Fruit fly (Drosophila melanogaster) ovary, adult (tissue): ENCODE results near the gene CG7208.

Source experiments
- CG17801 ChIP-seq: fragments of 200-800 bp; optimal IDR thresholded peaks from 2 replicates; lab custom pipeline; 2019; ENCODE audit warnings: missing biosample characterization, mild to moderate bottlenecking, missing genetic modification characterization, moderate library complexity; ENCODE audit not compliant: partially characterized antibody

CG7208 gene

DNA sequence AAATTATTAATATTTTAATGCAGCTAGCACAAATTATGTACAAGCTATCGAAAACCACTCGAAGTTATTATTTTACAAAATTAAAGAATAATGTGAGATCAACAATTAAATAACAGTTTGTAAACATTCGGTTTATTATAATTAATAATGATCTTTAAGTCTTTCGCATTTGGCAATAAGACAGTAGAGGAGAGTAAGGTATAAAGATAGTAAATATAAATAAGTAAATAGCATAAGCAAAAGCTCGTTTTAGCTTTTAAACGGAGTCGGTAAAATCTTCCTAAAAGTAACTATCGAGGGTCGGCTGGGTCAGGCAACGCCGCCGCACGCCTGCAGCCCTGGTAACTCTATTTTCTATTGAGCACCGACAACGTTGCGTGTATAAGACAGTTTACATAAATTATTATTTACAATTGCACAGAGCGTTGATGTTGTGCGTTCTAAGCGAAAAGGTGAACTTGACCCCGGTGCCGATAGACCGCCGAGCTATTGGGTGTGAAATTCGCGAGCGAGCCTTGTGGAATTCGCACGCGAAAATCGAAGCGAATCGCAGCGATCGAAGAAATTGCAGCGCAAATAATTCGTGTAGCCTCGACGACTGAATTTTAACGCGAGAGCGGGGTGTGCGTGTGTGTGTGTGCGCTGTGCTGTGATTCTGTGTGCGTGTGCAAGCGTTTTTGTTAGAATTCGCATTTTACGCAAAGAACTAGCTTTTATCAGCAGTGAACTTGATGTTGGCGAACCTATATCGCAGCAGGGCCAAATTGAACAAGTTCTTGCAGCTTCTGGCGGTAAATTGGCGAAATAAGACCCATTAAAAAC is 17.9 kb downstream of the CG7208 start, which contains the start of gene wrd:
wrd (plus strand) TSS at position 342 of the 822 bp plus-strand sequence.
- TF ChIP-seq CG17801 (GFP tag; lab: Kevin White, UChicago) = peak; percentile 27

- TF ChIP-seq CG17801 (GFP tag; lab: Kevin White, UChicago) = no peak
Observed at dm6 chr3R:18167173-18167415, 18.4 kb downstream of the CG7208 start, which contains the start of the genes CG7215 and Prx5. Gene CG7215, minus strand, starts transcription at chr3R:18167273. Gene Prx5, minus strand, starts transcription at chr3R:18167273.

- TF ChIP-seq CG17801 (GFP tag; lab: Kevin White, UChicago) = no peak
Observed at dm6 chr3R:18166261-18166720, 19.2 kb downstream of the CG7208 start.

dm6 chr3R:18164052-18164722 is 21.3 kb downstream of the CG7208 start, which contains the start of the genes CG7218 and Cbp20:
Gene CG7218, minus strand, starts transcription at chr3R:18164397.
Gene Cbp20, plus strand, starts transcription at chr3R:18164661.
- TF ChIP-seq CG17801 (GFP tag; lab: Kevin White, UChicago) = peak; percentile 50

DNA sequence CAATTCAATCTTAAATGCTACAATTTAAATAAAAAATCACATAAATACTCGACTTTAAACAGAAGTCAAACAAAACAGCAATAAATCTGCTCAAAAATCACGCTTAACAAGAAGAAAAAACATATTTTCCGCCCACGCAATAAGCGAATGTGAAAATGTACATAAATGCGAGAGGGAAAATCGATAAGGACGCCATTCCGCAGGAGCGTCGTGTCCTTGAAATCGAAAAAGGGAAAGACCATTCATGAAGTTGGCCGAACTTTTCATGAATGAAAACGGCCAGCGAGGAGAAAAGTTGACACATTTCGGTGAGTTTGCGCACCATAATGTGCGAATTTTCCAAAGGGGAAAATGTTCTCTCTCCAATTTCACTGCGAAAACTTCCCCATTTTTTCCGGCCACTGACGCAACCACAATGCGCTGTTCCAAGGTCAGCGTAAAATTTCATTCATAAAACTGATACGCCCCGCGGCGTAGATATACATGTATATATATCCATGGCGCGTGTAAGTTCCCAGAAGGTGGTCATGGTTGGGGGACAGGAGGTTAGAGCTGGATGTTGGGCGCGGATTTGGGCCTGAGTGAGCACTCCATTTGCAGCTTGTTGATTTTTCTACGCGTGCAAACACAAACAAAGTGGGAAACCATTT is 25.2 kb downstream of the CG7208 start:
- no peak for TF ChIP-seq CG17801 (GFP tag; lab: Kevin White, UChicago)

DNA sequence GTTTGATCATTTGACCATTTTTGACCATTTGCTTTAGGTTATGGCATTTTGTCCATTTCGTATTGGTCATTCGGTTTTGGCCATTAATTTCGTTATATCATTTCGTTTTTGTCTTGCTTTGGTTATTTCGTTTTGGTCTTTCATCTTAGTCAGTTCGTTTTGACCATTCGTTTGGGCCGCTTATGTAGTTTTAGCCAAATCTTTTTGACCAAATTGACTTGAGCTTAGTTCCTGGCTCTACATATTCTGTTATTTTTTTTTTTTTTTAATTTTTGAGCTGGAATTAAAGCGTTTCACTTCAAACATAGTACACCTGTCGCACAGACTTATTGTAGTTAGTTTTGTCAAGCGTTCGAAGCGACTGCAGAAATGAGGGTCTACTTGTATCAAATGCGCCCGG is 27.1 kb downstream of the CG7208 start, which contains the start of gene CG14315:
CG14315 (plus strand) TSS at position 301 of the 400 bp plus-strand sequence.
- TF ChIP-seq CG17801 (GFP tag; lab: Kevin White, UChicago) = no peak

DNA sequence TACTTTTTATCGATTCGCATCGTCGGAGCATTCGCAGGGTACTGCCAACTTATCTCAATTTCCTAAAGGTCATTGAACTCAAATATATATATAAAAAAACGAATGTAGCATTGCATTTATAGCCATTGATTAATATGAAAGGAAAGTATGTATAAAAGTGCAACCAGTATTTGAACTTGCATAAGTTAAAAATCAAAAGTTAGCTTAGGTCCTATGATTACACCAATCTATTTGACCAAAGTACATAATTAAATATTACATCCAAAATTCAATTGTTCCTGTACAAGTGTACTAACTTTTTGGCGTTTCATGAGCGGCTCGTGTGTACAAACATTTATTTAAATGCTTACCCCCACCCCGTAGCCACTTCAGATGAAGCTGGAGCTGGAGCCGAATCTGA is 28.1 kb downstream of the CG7208 start:
- TF ChIP-seq CG17801 (GFP tag; lab: Kevin White, UChicago) = no peak

DNA sequence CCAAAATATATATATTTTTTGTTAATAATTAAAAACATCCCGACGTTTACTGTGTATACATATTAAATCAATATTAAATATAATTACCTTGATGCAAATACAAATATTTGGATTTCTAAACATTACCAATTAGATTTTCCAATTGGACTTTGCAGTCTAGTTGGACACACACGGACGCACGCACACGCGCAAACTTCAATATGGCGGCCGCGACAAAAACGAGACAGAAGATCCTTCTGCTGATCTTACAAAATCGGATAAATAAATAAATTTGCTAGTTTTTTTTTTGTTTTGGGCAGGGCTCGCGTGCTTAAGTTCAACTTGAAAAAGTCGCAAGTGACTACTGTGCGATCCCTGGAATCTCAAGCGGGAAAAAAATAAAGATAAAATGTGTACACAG is 28.9 kb downstream of the CG7208 start:
- no peak for TF ChIP-seq CG17801 (GFP tag; lab: Kevin White, UChicago)

DNA sequence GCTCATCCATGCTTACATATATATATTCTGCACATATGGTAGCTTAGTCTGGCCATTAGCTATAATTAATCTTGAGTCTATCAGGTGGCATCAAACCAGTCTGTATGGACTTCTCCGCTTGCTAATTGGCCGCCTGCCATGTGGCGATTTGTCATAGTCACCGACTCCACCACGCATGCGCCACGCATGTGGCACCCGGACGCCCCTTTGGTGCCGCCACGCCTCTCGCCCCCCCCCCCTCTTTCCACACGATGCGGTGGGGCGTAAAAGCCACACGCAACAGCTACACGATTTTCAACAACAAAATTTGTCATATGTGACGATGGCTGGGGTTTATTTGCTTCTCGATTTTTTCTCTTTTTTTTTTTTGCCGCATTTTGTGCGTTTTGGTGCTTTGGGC is 31.8 kb downstream of the CG7208 start:
- TF ChIP-seq CG17801 (GFP tag; lab: Kevin White, UChicago) = no peak

dm6 chr3R:18151820-18152219 is 33.7 kb downstream of the CG7208 start, which contains the start of gene CG14316:
Gene CG14316, plus strand, starts transcription at chr3R:18152120.
- TF ChIP-seq CG17801 (GFP tag; lab: Kevin White, UChicago) = no peak

dm6 chr3R:18146629-18147028 is 38.9 kb downstream of the CG7208 start:
- no peak for TF ChIP-seq CG17801 (GFP tag; lab: Kevin White, UChicago)

DNA sequence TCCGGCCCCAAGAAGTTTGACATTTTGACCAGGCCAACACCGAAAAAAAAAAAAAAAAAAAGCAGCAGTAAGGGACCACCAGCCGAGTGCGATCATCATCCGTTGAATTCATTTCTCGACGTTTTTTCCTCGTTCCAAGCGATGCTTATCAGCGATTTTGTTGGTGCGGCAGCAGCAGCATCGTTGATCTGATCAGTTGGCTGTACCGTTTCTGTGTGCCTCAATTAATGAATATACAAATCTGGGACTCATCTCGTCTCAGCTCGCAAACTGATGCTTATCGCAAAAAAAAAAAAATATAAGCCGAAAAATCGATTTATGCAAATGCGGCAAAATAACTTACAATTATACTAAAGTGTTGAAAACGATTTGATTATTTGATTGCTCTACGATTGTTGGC is 40.7 kb downstream of the CG7208 start:
- TF ChIP-seq CG17801 (GFP tag; lab: Kevin White, UChicago) = no peak
